Worm (Caenorhabditis elegans) whole organism, mixed stage, embryonic: ENCODE results near the gene F20B6.10.

Source experiments
- M03D4.4 ChIP-seq: sonication (generic microtip); optimal IDR thresholded peaks from 2 replicates; lab custom pipeline; 2017; ENCODE audit warnings: mild to moderate bottlenecking, missing genetic modification characterization, missing compliant biosample characterization
- bed-3 ChIP-seq: fragments of 200-800 bp; sonication (Bioruptor generic); optimal IDR thresholded peaks from 3 replicates; lab custom pipeline; 2018; ENCODE audit warnings: mild to moderate bottlenecking, missing genetic modification characterization, moderate library complexity, missing compliant biosample characterization
- blmp-1 ChIP-seq: fragments of 150-350 bp; optimal IDR thresholded peaks from 2 replicates; lab custom pipeline; 2014; ENCODE audit warnings: missing biosample characterization, missing genetic modification characterization
- ceh-39 ChIP-seq: fragments of 150-350 bp; optimal IDR thresholded peaks from 2 replicates; lab custom pipeline; 2014; ENCODE audit warnings: missing biosample characterization, missing genetic modification characterization
- ceh-43 ChIP-seq: fragments of 200-800 bp; sonication (Bioruptor generic); optimal IDR thresholded peaks from 2 replicates; lab custom pipeline; 2018; ENCODE audit warnings: mild to moderate bottlenecking, missing genetic modification characterization, moderate library complexity, missing compliant biosample characterization
- ceh-83 ChIP-seq: fragments of 200-800 bp; sonication (Bioruptor generic); optimal IDR thresholded peaks from 2 replicates; lab custom pipeline; 2018; ENCODE audit warnings: mild to moderate bottlenecking, missing genetic modification characterization, missing compliant biosample characterization
- ces-1 ChIP-seq: fragments of 150-350 bp; optimal IDR thresholded peaks from 2 replicates; lab custom pipeline; 2014; ENCODE audit warnings: missing biosample characterization, missing genetic modification reagents, missing genetic modification characterization
- cnd-1 ChIP-seq: fragments of 200-800 bp; sonication (Bioruptor generic); optimal IDR thresholded peaks from 2 replicates; lab custom pipeline; 2018; ENCODE audit warnings: mild to moderate bottlenecking, missing genetic modification characterization, missing compliant biosample characterization
- drap-1 ChIP-seq: fragments of 200-800 bp; sonication (Bioruptor generic); optimal IDR thresholded peaks from 3 replicates; lab custom pipeline; 2018; ENCODE audit warnings: mild to moderate bottlenecking, missing genetic modification characterization, missing compliant biosample characterization
- elt-1 ChIP-seq: sonication (generic microtip); optimal IDR thresholded peaks from 2 replicates; lab custom pipeline; 2017; ENCODE audit warnings: missing genetic modification characterization, mild to moderate bottlenecking, missing compliant biosample characterization, antibody characterized with exemption, moderate library complexity, borderline replicate concordance; ENCODE audit not compliant: insufficient read depth
- elt-3 ChIP-seq: fragments of 150-350 bp; optimal IDR thresholded peaks from 2 replicates; lab custom pipeline; 2014; ENCODE audit warnings: missing biosample characterization, missing genetic modification characterization
- flh-1 ChIP-seq: fragments of 200-800 bp; sonication (Bioruptor generic); optimal IDR thresholded peaks from 2 replicates; lab custom pipeline; 2018; ENCODE audit warnings: mild to moderate bottlenecking, missing genetic modification characterization, moderate library complexity, missing compliant biosample characterization
- ham-2 ChIP-seq: fragments of 200-800 bp; sonication (Bioruptor generic); optimal IDR thresholded peaks from 2 replicates; lab custom pipeline; 2018; ENCODE audit warnings: mild to moderate bottlenecking, missing genetic modification characterization, missing compliant biosample characterization
- hlh-1 ChIP-seq: fragments of 150-350 bp; optimal IDR thresholded peaks from 2 replicates; lab custom pipeline; 2014; ENCODE audit warnings: missing biosample characterization, missing genetic modification reagents, missing genetic modification characterization
- lin-13 ChIP-seq: fragments of 150-350 bp; optimal IDR thresholded peaks from 2 replicates; lab custom pipeline; 2014; ENCODE audit warnings: missing biosample characterization, missing genetic modification characterization
- lin-32 ChIP-seq: fragments of 200-800 bp; sonication (Bioruptor generic); optimal IDR thresholded peaks from 2 replicates; lab custom pipeline; 2018; ENCODE audit warnings: mild to moderate bottlenecking, missing genetic modification characterization, missing compliant biosample characterization
- lsy-2 ChIP-seq: fragments of 150-350 bp; optimal IDR thresholded peaks from 2 replicates; lab custom pipeline; 2014; ENCODE audit warnings: missing biosample characterization, missing genetic modification characterization
- mab-5 ChIP-seq: fragments of 150-350 bp; optimal IDR thresholded peaks from 2 replicates; lab custom pipeline; 2014; ENCODE audit warnings: missing biosample characterization, missing genetic modification characterization
- mep-1 ChIP-seq: fragments of 150-350 bp; optimal IDR thresholded peaks from 2 replicates; lab custom pipeline; 2017; ENCODE audit warnings: missing biosample characterization, missing genetic modification reagents, missing genetic modification characterization, inconsistent platforms
- mls-2 ChIP-seq: sonication (generic microtip); optimal IDR thresholded peaks from 2 replicates; lab custom pipeline; 2016; ENCODE audit warnings: mild to moderate bottlenecking, missing genetic modification characterization, moderate library complexity, missing compliant biosample characterization
- nhr-12 ChIP-seq: fragments of 150-350 bp; optimal IDR thresholded peaks from 2 replicates; lab custom pipeline; 2014; ENCODE audit warnings: missing biosample characterization, missing genetic modification characterization
- nhr-2 ChIP-seq: fragments of 150-350 bp; optimal IDR thresholded peaks from 2 replicates; lab custom pipeline; 2014; ENCODE audit warnings: missing biosample characterization, missing genetic modification characterization
- nhr-237 ChIP-seq: fragments of 150-350 bp; optimal IDR thresholded peaks from 2 replicates; lab custom pipeline; 2014; ENCODE audit warnings: missing biosample characterization, missing genetic modification characterization
- nhr-28 ChIP-seq: fragments of 150-350 bp; optimal IDR thresholded peaks from 2 replicates; lab custom pipeline; 2014; ENCODE audit warnings: missing biosample characterization, missing genetic modification characterization
- nhr-76 ChIP-seq: sonication (generic microtip); optimal IDR thresholded peaks from 2 replicates; lab custom pipeline; 2017; ENCODE audit warnings: missing biosample characterization, missing genetic modification characterization
- pha-4 ChIP-seq: fragments of 150-350 bp; optimal IDR thresholded peaks from 2 replicates; lab custom pipeline; 2018; ENCODE audit warnings: missing biosample characterization, missing genetic modification reagents, missing genetic modification characterization
- sem-2 ChIP-seq: fragments of 200-800 bp; sonication (Bioruptor generic); optimal IDR thresholded peaks from 2 replicates; lab custom pipeline; 2018; ENCODE audit warnings: mild to moderate bottlenecking, missing genetic modification characterization, missing compliant biosample characterization
- snpc-4 ChIP-seq: fragments of 150-350 bp; optimal IDR thresholded peaks from 2 replicates; lab custom pipeline; 2014; ENCODE audit warnings: missing biosample characterization, missing genetic modification characterization
- sptf-1 ChIP-seq: sonication (generic microtip); optimal IDR thresholded peaks from 2 replicates; lab custom pipeline; 2017; ENCODE audit warnings: mild to moderate bottlenecking, missing genetic modification characterization, moderate library complexity, missing compliant biosample characterization
- tbx-8 ChIP-seq: fragments of 200-800 bp; sonication (Bioruptor generic); optimal IDR thresholded peaks from 2 replicates; lab custom pipeline; 2018; ENCODE audit warnings: mild to moderate bottlenecking, missing genetic modification characterization, moderate library complexity, missing compliant biosample characterization
- unc-120 ChIP-seq: sonication (generic microtip); optimal IDR thresholded peaks from 2 replicates; lab custom pipeline; 2017; ENCODE audit warnings: missing genetic modification characterization, missing compliant biosample characterization; ENCODE audit not compliant: poor library complexity, severe bottlenecking
- unc-39 ChIP-seq: fragments of 150-350 bp; optimal IDR thresholded peaks from 2 replicates; lab custom pipeline; 2014; ENCODE audit warnings: missing biosample characterization, missing genetic modification characterization
- unc-62 ChIP-seq: fragments of 150-350 bp; optimal IDR thresholded peaks from 2 replicates; lab custom pipeline; 2014; ENCODE audit warnings: missing biosample characterization, missing genetic modification reagents, missing genetic modification characterization
- zip-8 ChIP-seq: fragments of 150-350 bp; optimal IDR thresholded peaks from 2 replicates; lab custom pipeline; 2014; ENCODE audit warnings: missing biosample characterization, missing genetic modification characterization
- ztf-11 ChIP-seq: fragments of 150-350 bp; optimal IDR thresholded peaks from 2 replicates; lab custom pipeline; 2014; ENCODE audit warnings: missing biosample characterization, missing genetic modification characterization

The F20B6.10 gene

DNA sequence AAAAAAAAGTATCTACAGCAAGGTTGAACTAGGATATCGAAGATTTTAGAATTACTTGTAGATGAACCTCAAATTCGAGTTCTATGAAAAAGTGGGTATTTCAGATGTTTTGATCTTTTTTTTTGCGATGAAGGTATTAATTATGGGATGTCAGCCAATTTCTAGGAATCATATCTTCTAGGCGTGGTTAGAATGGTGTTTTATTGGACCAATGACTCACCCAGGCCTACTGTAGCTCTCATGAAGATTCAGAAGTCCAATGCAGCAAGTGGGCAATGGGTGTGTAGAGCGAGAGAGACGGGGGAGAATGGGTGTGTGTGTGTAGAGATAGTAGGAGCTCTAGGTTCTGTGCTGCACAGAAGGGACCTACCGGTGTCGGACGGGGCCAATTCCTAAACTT is 5.2 kb upstream of the F20B6.10 start:
- TF ChIP-seq nhr-2 (tag; lab: Kevin White, UChicago) (no peak), lsy-2 (tag; lab: Kevin White, UChicago) (peak; percentile 72), unc-120 (tag; lab: Kevin White, UChicago) (peak; percentile 20), hlh-1 (tag; lab: Kevin White, UChicago) (no peak)

ce11 chrX:4219487-4219886 is 2.5 kb upstream of the F20B6.10 start:
- no peak for TF ChIP-seq M03D4.4 (tag; lab: Kevin White, UChicago)
- no peak for TF ChIP-seq lin-13 (tag; lab: Kevin White, UChicago)
- no peak for TF ChIP-seq ceh-83 (GFP tag; lab: Kevin White, UChicago)
- no peak for TF ChIP-seq unc-120 (tag; lab: Kevin White, UChicago)
- TF ChIP-seq ham-2: no peak
- TF ChIP-seq blmp-1: no peak
- no peak for TF ChIP-seq bed-3 (GFP tag; lab: Kevin White, UChicago)
- no peak for TF ChIP-seq sptf-1
- TF ChIP-seq flh-1 (GFP tag; lab: Kevin White, UChicago): no peak
- TF ChIP-seq unc-39 (tag; lab: Kevin White, UChicago): no peak
- no peak for TF ChIP-seq elt-1
- no peak for TF ChIP-seq ceh-39 (tag; lab: Kevin White, UChicago)
- TF ChIP-seq lin-32 (GFP tag; lab: Kevin White, UChicago): no peak
- TF ChIP-seq mep-1 (tag; lab: Kevin White, UChicago): no peak
- TF ChIP-seq mab-5 (tag; lab: Kevin White, UChicago): no peak

DNA sequence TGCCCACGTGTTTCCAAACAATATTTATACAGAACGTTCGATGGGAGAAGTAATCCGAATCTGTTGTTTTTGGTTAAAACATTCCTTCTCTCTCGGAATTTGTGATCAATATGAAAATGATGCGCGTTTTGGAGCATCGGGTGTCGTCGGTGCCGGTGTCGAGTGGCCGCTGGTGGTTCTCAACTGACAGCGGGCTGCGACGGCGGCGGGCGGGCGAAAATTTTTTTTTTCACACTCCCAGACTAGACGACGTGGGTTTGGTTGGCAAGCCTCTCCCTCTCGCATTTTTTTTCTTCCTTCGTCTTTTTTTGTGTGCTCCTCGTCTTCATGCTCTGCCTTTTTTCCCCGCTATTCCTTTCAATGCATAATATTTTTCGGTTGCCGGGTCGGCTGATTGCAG is 1.2 kb upstream of the F20B6.10 start, which contains the start of gene W01H2.2:
TSS of gene W01H2.2 (minus strand) at position 285 of the 400 bp plus-strand sequence.
- TF ChIP-seq ceh-43 (GFP tag; lab: Kevin White, UChicago): no peak

ce11 chrX:4215500-4216107 is 1.4 kb downstream of the F20B6.10 start:
- TF ChIP-seq lsy-2 (tag; lab: Kevin White, UChicago): no peak
- TF ChIP-seq blmp-1: no peak
- TF ChIP-seq ceh-83 (GFP tag; lab: Kevin White, UChicago): no peak
- no peak for TF ChIP-seq mab-5 (tag; lab: Kevin White, UChicago)
- TF ChIP-seq snpc-4: no peak
- no peak for TF ChIP-seq lin-32 (GFP tag; lab: Kevin White, UChicago)
- no peak for TF ChIP-seq cnd-1
- no peak for TF ChIP-seq elt-3 (tag; lab: Kevin White, UChicago)
- TF ChIP-seq nhr-28 (tag; lab: Kevin White, UChicago): no peak
- no peak for TF ChIP-seq sptf-1
- TF ChIP-seq elt-1: no peak
- no peak for TF ChIP-seq bed-3 (GFP tag; lab: Kevin White, UChicago)
- no peak for TF ChIP-seq nhr-237
- no peak for TF ChIP-seq tbx-8
- no peak for TF ChIP-seq nhr-76 (tag; lab: Kevin White, UChicago)
- TF ChIP-seq ham-2: no peak
- no peak for TF ChIP-seq hlh-1 (tag; lab: Kevin White, UChicago)
- no peak for TF ChIP-seq mls-2
- no peak for TF ChIP-seq unc-120 (tag; lab: Kevin White, UChicago)
- no peak for TF ChIP-seq unc-62 (GFP tag; lab: Kevin White, UChicago)

ce11 chrX:4214643-4215042 is 2.4 kb downstream of the F20B6.10 start:
- TF ChIP-seq flh-1 (GFP tag; lab: Kevin White, UChicago) (no peak), ces-1 (GFP tag; lab: Kevin White, UChicago) (peak; percentile 30), lin-32 (GFP tag; lab: Kevin White, UChicago) (no peak), zip-8 (tag; lab: Kevin White, UChicago) (no peak), nhr-76 (tag; lab: Kevin White, UChicago) (no peak), blmp-1 (no peak)

DNA sequence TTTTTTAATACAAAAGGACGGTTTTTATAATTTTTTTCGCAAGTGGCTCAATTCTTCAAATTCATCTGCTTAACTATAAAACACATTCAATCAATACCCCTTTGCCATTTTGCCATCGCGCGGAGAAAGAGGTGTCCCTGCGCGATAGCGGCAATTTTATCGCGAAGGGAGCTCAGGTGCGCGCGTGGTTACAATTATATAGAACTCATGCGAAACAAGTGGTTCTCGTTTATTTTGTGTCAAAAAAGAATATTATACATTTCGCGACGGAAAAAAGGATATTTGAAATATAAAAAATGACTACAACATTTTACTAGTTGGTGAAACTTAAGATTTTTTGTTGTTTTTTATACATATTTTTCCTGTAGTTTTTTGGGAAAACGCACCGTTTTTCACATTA is 7.9 kb downstream of the F20B6.10 start:
- TF ChIP-seq hlh-1 (tag; lab: Kevin White, UChicago) (peak; percentile 94), mls-2 (peak; percentile 91), ztf-11 (tag; lab: Kevin White, UChicago) (peak; percentile 99), nhr-12 (tag; lab: Kevin White, UChicago) (peak; percentile 98), elt-1 (peak; percentile 2), snpc-4 (no peak), drap-1 (GFP tag; lab: Kevin White, UChicago) (peak; percentile 95), flh-1 (GFP tag; lab: Kevin White, UChicago) (no peak), unc-120 (tag; lab: Kevin White, UChicago) (peak; percentile 83), elt-3 (tag; lab: Kevin White, UChicago) (peak; percentile 94), mab-5 (tag; lab: Kevin White, UChicago) (peak; percentile 90), M03D4.4 (tag; lab: Kevin White, UChicago) (peak; percentile 80), sem-2 (GFP tag; lab: Kevin White, UChicago) (no peak), blmp-1 (peak; percentile 67), mep-1 (tag; lab: Kevin White, UChicago) (peak; percentile 98), ceh-43 (GFP tag; lab: Kevin White, UChicago) (peak; percentile 22), lsy-2 (tag; lab: Kevin White, UChicago) (peak; percentile 91), ces-1 (GFP tag; lab: Kevin White, UChicago) (peak; percentile 97), unc-62 (GFP tag; lab: Kevin White, UChicago) (peak; percentile 90), pha-4 (tag; lab: Kevin White, UChicago) (peak; percentile 96), nhr-28 (tag; lab: Kevin White, UChicago) (peak; percentile 71), nhr-237 (peak; percentile 99), nhr-2 (tag; lab: Kevin White, UChicago) (peak; percentile 70), unc-39 (tag; lab: Kevin White, UChicago) (peak; percentile 89), sptf-1 (peak; percentile 92), lin-13 (tag; lab: Kevin White, UChicago) (peak; percentile 86)
